Fruit fly (Drosophila melanogaster) whole organism, prepupa: ENCODE results near the gene CG10646.
A peak's percentile ranks its signal among the peaks of the same experiment; 100 is the strongest.

ENCODE experiments used
- Blimp-1 ChIP-seq: fragments of 200-800 bp; sonication (Bioruptor generic); optimal IDR thresholded peaks from 3 replicates; lab custom pipeline; 2017; ENCODE audit warnings: missing biosample characterization, missing genetic modification characterization, mild to moderate bottlenecking, moderate library complexity, missing genetic modification reagents
- CG10631 ChIP-seq: fragments of 200-800 bp; sonication (Bioruptor generic); optimal IDR thresholded peaks from 2 replicates; lab custom pipeline; 2016; ENCODE audit warnings: missing biosample characterization, missing genetic modification characterization
- CG10669 ChIP-seq: fragments of 200-800 bp; sonication (Bioruptor generic); optimal IDR thresholded peaks from 3 replicates; lab custom pipeline; 2018; ENCODE audit warnings: missing biosample characterization, mild to moderate bottlenecking, missing genetic modification characterization, moderate library complexity
- CG11294 ChIP-seq: fragments of 200-800 bp; sonication (Bioruptor generic); IDR thresholded peaks from 2 replicates; pipeline ENCODE4 v1.3.6; 2022; ENCODE audit warnings: missing biosample characterization, missing genetic modification characterization
- CG11762 ChIP-seq: fragments of 200-800 bp; sonication (Bioruptor generic); optimal IDR thresholded peaks from 3 replicates; lab custom pipeline; 2016; ENCODE audit warnings: missing biosample characterization, missing genetic modification characterization; ENCODE audit not compliant: insufficient read depth
- CG11902 ChIP-seq: fragments of 200-800 bp; sonication (Bioruptor generic); optimal IDR thresholded peaks from 3 replicates; lab custom pipeline; 2016; ENCODE audit warnings: missing biosample characterization, missing genetic modification characterization
- CG15336 ChIP-seq: fragments of 200-800 bp; sonication (Bioruptor generic); IDR thresholded peaks from 2 replicates; pipeline ENCODE4 v1.3.6; 2022; ENCODE audit warnings: missing biosample characterization, missing genetic modification characterization
- CG1621 ChIP-seq: fragments of 200-800 bp; sonication (Bioruptor generic); optimal IDR thresholded peaks from 3 replicates; lab custom pipeline; 2018; ENCODE audit warnings: missing biosample characterization, mild to moderate bottlenecking, missing genetic modification characterization
- CG16779 ChIP-seq: fragments of 200-800 bp; sonication (Bioruptor generic); optimal IDR thresholded peaks from 3 replicates; lab custom pipeline; 2017; ENCODE audit warnings: missing biosample characterization, mild to moderate bottlenecking, missing genetic modification characterization
- CG3032 ChIP-seq: fragments of 200-800 bp; optimal IDR thresholded peaks from 2 replicates; lab custom pipeline; 2019; ENCODE audit warnings: missing biosample characterization, mild to moderate bottlenecking, missing genetic modification characterization, moderate library complexity
- CG31627 ChIP-seq: fragments of 200-800 bp; sonication (Bioruptor generic); optimal IDR thresholded peaks from 3 replicates; lab custom pipeline; 2016; ENCODE audit warnings: missing biosample characterization, missing genetic modification characterization
- CG32006 ChIP-seq: fragments of 200-800 bp; sonication (Bioruptor generic); optimal IDR thresholded peaks from 3 replicates; lab custom pipeline; 2017; ENCODE audit warnings: missing biosample characterization, mild to moderate bottlenecking, missing genetic modification characterization
- CG34406 ChIP-seq: fragments of 200-800 bp; sonication (Bioruptor generic); optimal IDR thresholded peaks from 3 replicates; lab custom pipeline; 2016; ENCODE audit warnings: missing biosample characterization, missing genetic modification characterization
- CG3919 ChIP-seq: fragments of 200-800 bp; sonication (Bioruptor generic); optimal IDR thresholded peaks from 3 replicates; lab custom pipeline; 2016; ENCODE audit warnings: missing biosample characterization, missing genetic modification characterization
- CG4318 ChIP-seq: fragments of 200-800 bp; sonication (Bioruptor generic); optimal IDR thresholded peaks from 3 replicates; lab custom pipeline; 2017; ENCODE audit warnings: missing biosample characterization, mild to moderate bottlenecking, missing genetic modification characterization
- CG6163 ChIP-seq: fragments of 200-800 bp; sonication (Bioruptor generic); IDR thresholded peaks from 3 replicates; pipeline ENCODE4 v1.3.6; 2022; ENCODE audit warnings: missing biosample characterization, missing genetic modification characterization
- CG6792 ChIP-seq: fragments of 200-800 bp; sonication (Bioruptor generic); optimal IDR thresholded peaks from 3 replicates; lab custom pipeline; 2016; ENCODE audit warnings: missing biosample characterization, missing genetic modification characterization
- CG6808 ChIP-seq: fragments of 200-800 bp; sonication (Bioruptor generic); optimal IDR thresholded peaks from 3 replicates; lab custom pipeline; 2017; ENCODE audit warnings: missing biosample characterization, missing genetic modification characterization, mild to moderate bottlenecking, moderate library complexity, missing genetic modification reagents
- CG6854 ChIP-seq: fragments of 200-800 bp; sonication (Bioruptor generic); optimal IDR thresholded peaks from 2 replicates; lab custom pipeline; 2017; ENCODE audit warnings: missing biosample characterization, mild to moderate bottlenecking, missing genetic modification characterization
- CG7368 ChIP-seq: fragments of 200-800 bp; sonication (Bioruptor generic); optimal IDR thresholded peaks from 3 replicates; lab custom pipeline; 2016; ENCODE audit warnings: missing biosample characterization, missing genetic modification characterization
- CG8119 ChIP-seq: fragments of 200-800 bp; sonication (Bioruptor generic); IDR thresholded peaks from 3 replicates; pipeline ENCODE4 v1.3.6; 2022; ENCODE audit warnings: missing biosample characterization, missing genetic modification characterization
- CG8319 ChIP-seq: fragments of 200-800 bp; sonication (Bioruptor generic); optimal IDR thresholded peaks from 3 replicates; lab custom pipeline; 2016; ENCODE audit warnings: missing biosample characterization, missing genetic modification characterization
- CG9139 ChIP-seq: fragments of 200-800 bp; sonication (Bioruptor generic); optimal IDR thresholded peaks from 3 replicates; lab custom pipeline; 2017; ENCODE audit warnings: missing biosample characterization, mild to moderate bottlenecking, missing genetic modification characterization
- Eip75B ChIP-seq: fragments of 200-800 bp; sonication (Bioruptor generic); optimal IDR thresholded peaks from 3 replicates; lab custom pipeline; 2016; ENCODE audit warnings: missing biosample characterization, missing genetic modification characterization
- Eip78C ChIP-seq: fragments of 200-800 bp; sonication (Bioruptor generic); peaks from one replicate; lab custom pipeline; 2016; ENCODE audit warnings: missing biosample characterization, missing genetic modification characterization
- Eip93F ChIP-seq: fragments of 200-800 bp; sonication (Bioruptor generic); optimal IDR thresholded peaks from 2 replicates; lab custom pipeline; 2016; ENCODE audit warnings: missing biosample characterization, mild to moderate bottlenecking, missing genetic modification characterization
- Ets21C ChIP-seq: fragments of 200-800 bp; sonication (Bioruptor generic); optimal IDR thresholded peaks from 3 replicates; lab custom pipeline; 2016; ENCODE audit warnings: missing biosample characterization, missing genetic modification characterization
- Ets96B ChIP-seq: fragments of 200-800 bp; optimal IDR thresholded peaks from 2 replicates; lab custom pipeline; 2019; ENCODE audit warnings: missing biosample characterization, mild to moderate bottlenecking, missing genetic modification characterization, moderate library complexity
- Gug ChIP-seq: fragments of 200-800 bp; sonication (Bioruptor generic); IDR thresholded peaks from 2 replicates; pipeline ENCODE4 v1.3.6; 2022; ENCODE audit warnings: missing biosample characterization, missing genetic modification characterization
- Hr38 ChIP-seq: sonication (Bioruptor generic); optimal IDR thresholded peaks from 2 replicates; lab custom pipeline; 2016; ENCODE audit warnings: missing biosample characterization, missing genetic modification characterization
- Hr39 ChIP-seq: fragments of 200-800 bp; sonication (Bioruptor generic); optimal IDR thresholded peaks from 2 replicates; lab custom pipeline; 2016; ENCODE audit warnings: missing biosample characterization, missing genetic modification characterization
- Met ChIP-seq: fragments of 200-800 bp; sonication (Bioruptor generic); optimal IDR thresholded peaks from 3 replicates; lab custom pipeline; 2016; ENCODE audit warnings: missing biosample characterization, missing genetic modification characterization
- OdsH ChIP-seq: fragments of 200-800 bp; sonication (Bioruptor generic); optimal IDR thresholded peaks from 3 replicates; lab custom pipeline; 2016; ENCODE audit warnings: missing biosample characterization, missing genetic modification characterization
- Sox14 ChIP-seq: fragments of 200-800 bp; sonication (Bioruptor generic); optimal IDR thresholded peaks from 3 replicates; lab custom pipeline; 2016; ENCODE audit warnings: missing biosample characterization, missing genetic modification characterization
- Sox15 ChIP-seq: fragments of 200-800 bp; sonication (Bioruptor generic); optimal IDR thresholded peaks from 3 replicates; lab custom pipeline; 2016; ENCODE audit warnings: missing biosample characterization, missing genetic modification characterization
- achi ChIP-seq: fragments of 200-800 bp; sonication (Bioruptor generic); optimal IDR thresholded peaks from 3 replicates; lab custom pipeline; 2016; ENCODE audit warnings: missing biosample characterization, missing genetic modification characterization
- cyc ChIP-seq: fragments of 200-800 bp; sonication (Bioruptor generic); optimal IDR thresholded peaks from 3 replicates; lab custom pipeline; 2016; ENCODE audit warnings: missing biosample characterization, missing genetic modification characterization
- dac ChIP-seq: fragments of 200-800 bp; sonication (Bioruptor generic); optimal IDR thresholded peaks from 2 replicates; lab custom pipeline; 2017; ENCODE audit warnings: missing biosample characterization, mild to moderate bottlenecking, missing genetic modification characterization
- dsx ChIP-seq: fragments of 200-800 bp; optimal IDR thresholded peaks from 3 replicates; lab custom pipeline; 2019; ENCODE audit warnings: missing biosample characterization, mild to moderate bottlenecking, missing genetic modification characterization, moderate library complexity; ENCODE audit not compliant: poor library complexity, severe bottlenecking
- eg ChIP-seq: fragments of 200-800 bp; sonication (Bioruptor generic); IDR thresholded peaks from 3 replicates; pipeline ENCODE4 v1.3.6; 2022; ENCODE audit warnings: missing biosample characterization, missing genetic modification characterization
- esn ChIP-seq: fragments of 200-800 bp; sonication (Bioruptor generic); optimal IDR thresholded peaks from 2 replicates; lab custom pipeline; 2016; ENCODE audit warnings: missing biosample characterization, mild to moderate bottlenecking, missing genetic modification characterization, moderate library complexity
- fd59A ChIP-seq: fragments of 200-800 bp; sonication (Bioruptor generic); optimal IDR thresholded peaks from 2 replicates; lab custom pipeline; 2017; ENCODE audit warnings: missing biosample characterization, mild to moderate bottlenecking, missing genetic modification characterization, missing genetic modification reagents
- fd85E ChIP-seq: fragments of 200-800 bp; sonication (Bioruptor generic); optimal IDR thresholded peaks from 3 replicates; lab custom pipeline; 2016; ENCODE audit warnings: missing biosample characterization, missing genetic modification characterization
- fkh ChIP-seq: fragments of 200-800 bp; sonication (Bioruptor generic); optimal IDR thresholded peaks from 3 replicates; lab custom pipeline; 2017; ENCODE audit warnings: missing biosample characterization, mild to moderate bottlenecking, missing genetic modification characterization, moderate library complexity
- lz ChIP-seq: fragments of 200-800 bp; sonication (Bioruptor generic); optimal IDR thresholded peaks from 3 replicates; lab custom pipeline; 2016; ENCODE audit warnings: missing biosample characterization, missing genetic modification characterization
- pdm3 ChIP-seq: fragments of 200-800 bp; sonication (Bioruptor generic); optimal IDR thresholded peaks from 3 replicates; lab custom pipeline; 2016; ENCODE audit warnings: missing biosample characterization, missing genetic modification characterization
- salr ChIP-seq, 2 experiments: fragments of 200-800 bp; sonication (Bioruptor generic); optimal IDR thresholded peaks; 3 replicates each; lab custom pipeline; 2016 to 2018; ENCODE audit warnings: missing biosample characterization in 2 of 2, missing genetic modification characterization in 2 of 2, mild to moderate bottlenecking in 1 of 2
- spab ChIP-seq: fragments of 200-800 bp; sonication (Bioruptor generic); optimal IDR thresholded peaks from 2 replicates; lab custom pipeline; 2017; ENCODE audit warnings: missing biosample characterization, mild to moderate bottlenecking, missing genetic modification characterization, missing genetic modification reagents
- ss ChIP-seq, 2 experiments: fragments of 200-800 bp; sonication (Bioruptor generic); optimal IDR thresholded peaks; 2 replicates in 1 of 2; 3 replicates in 1 of 2; lab custom pipeline; 2017 to 2018; ENCODE audit warnings: mild to moderate bottlenecking in 2 of 2, missing biosample characterization in 2 of 2, missing genetic modification characterization in 2 of 2, moderate library complexity in 1 of 2
- topi ChIP-seq: fragments of 200-800 bp; sonication (Bioruptor generic); optimal IDR thresholded peaks from 3 replicates; lab custom pipeline; 2016; ENCODE audit warnings: missing biosample characterization, missing genetic modification characterization
- vri ChIP-seq: fragments of 200-800 bp; sonication (Bioruptor generic); optimal IDR thresholded peaks from 3 replicates; lab custom pipeline; 2016; ENCODE audit warnings: missing biosample characterization, mild to moderate bottlenecking, missing genetic modification characterization

Gene CG10646

dm6 chr3L:12529431-12530007, 25.8 kb upstream of the CG10646 start:
- TF ChIP-seq spab (GFP tag; lab: Kevin White, UChicago) (peak; percentile 51), vri (GFP tag; lab: Kevin White, UChicago) (peak; percentile 71), lz (peak; percentile 61), CG11762 (GFP tag; lab: Kevin White, UChicago) (peak; percentile 38), esn (GFP tag; lab: Kevin White, UChicago) (peak; percentile 79), Blimp-1 (GFP tag; lab: Kevin White, UChicago) (no peak), Eip93F (GFP tag; lab: Kevin White, UChicago) (peak; percentile 65), cyc (GFP tag; lab: Kevin White, UChicago) (peak; percentile 56), CG32006 (GFP tag; lab: Kevin White, UChicago) (peak; percentile 65), Met (GFP tag; lab: Kevin White, UChicago) (peak; percentile 74), CG11294 (GFP tag; lab: Robert Waterston, UW) (peak; percentile 64), dac (peak; percentile 47), CG11902 (GFP tag; lab: Kevin White, UChicago) (peak; percentile 18), fd59A (GFP tag; lab: Kevin White, UChicago) (no peak), CG6854 (GFP tag; lab: Kevin White, UChicago) (peak; percentile 9), Sox14 (peak; percentile 74), Sox15 (no peak), fkh (no peak), Hr39 (peak; percentile 74), OdsH (GFP tag; lab: Kevin White, UChicago) (peak; percentile 72), CG34406 (GFP tag; lab: Kevin White, UChicago) (peak; percentile 62), CG7368 (GFP tag; lab: Kevin White, UChicago) (peak; percentile 48), CG15336 (GFP tag; lab: Robert Waterston, UW) (peak; percentile 60), CG10669 (peak; percentile 59), Eip75B (peak; percentile 50), salr (GFP tag; optimal IDR thresholded peaks at IDR 0.05; lab: Kevin White, UChicago) (peak in 1 of 2 experiments; percentile 63), CG1621 (tag; lab: Kevin White, UChicago) (no peak), Gug (GFP tag; lab: Robert Waterston, UW) (peak; percentile 51), CG10631 (GFP tag; lab: Kevin White, UChicago) (peak; percentile 44), CG6808 (GFP tag; lab: Kevin White, UChicago) (peak; percentile 51), Eip78C (peak; percentile 94), CG9139 (GFP tag; lab: Kevin White, UChicago) (no peak), CG6163 (peak; percentile 76), CG6792 (peak; percentile 63), ss (GFP tag; optimal IDR thresholded peaks at IDR 0.05; lab: Kevin White, UChicago) (peak; percentile 43 to 45), CG8119 (GFP tag; lab: Robert Waterston, UW) (peak; percentile 71; the same call in 2 of the 3 replicates), topi (peak; percentile 76), CG3919 (GFP tag; lab: Kevin White, UChicago) (peak; percentile 67), fd85E (GFP tag; lab: Kevin White, UChicago) (no peak), CG31627 (GFP tag; lab: Kevin White, UChicago) (peak; percentile 73), dsx (GFP tag; lab: Kevin White, UChicago) (peak; percentile 60), CG8319 (GFP tag; lab: Kevin White, UChicago) (peak; percentile 21), CG4318 (GFP tag; lab: Kevin White, UChicago) (no peak), CG3032 (peak; percentile 46), achi (peak; percentile 55), Ets21C (peak; percentile 60), pdm3 (GFP tag; lab: Kevin White, UChicago) (peak; percentile 70), CG16779 (tag; lab: Kevin White, UChicago) (peak; percentile 40), Hr38 (GFP tag; lab: Kevin White, UChicago) (no peak), eg (peak; percentile 86), Ets96B (peak; percentile 66)
